Fruit fly (Drosophila melanogaster) whole organism, embryonic: ENCODE results near the gene CG33108.

Experiments used
- Asciz ChIP-seq: fragments of 200-800 bp; sonication (Bioruptor generic); optimal IDR thresholded peaks from 2 replicates; lab custom pipeline; 2017; ENCODE audit warnings: missing biosample characterization, mild to moderate bottlenecking, missing genetic modification characterization, missing genetic modification reagents
- Atf3 ChIP-seq: fragments of 200-800 bp; sonication (Bioruptor generic); optimal IDR thresholded peaks from 3 replicates; lab custom pipeline; 2016; ENCODE audit warnings: missing biosample characterization, missing genetic modification characterization
- B-H2 ChIP-seq: fragments of 200-800 bp; sonication (Bioruptor generic); optimal IDR thresholded peaks from 2 replicates; lab custom pipeline; 2018; ENCODE audit warnings: missing biosample characterization, mild to moderate bottlenecking, missing genetic modification characterization
- CG10321 ChIP-seq: fragments of 200-800 bp; sonication (Bioruptor generic); IDR thresholded peaks from 2 replicates; pipeline ENCODE4 v1.3.6; 2022; ENCODE audit warnings: missing biosample characterization, missing genetic modification characterization
- CG11560 ChIP-seq: fragments of 200-800 bp; sonication (Bioruptor generic); IDR thresholded peaks from 3 replicates; pipeline ENCODE4 v1.3.6; 2022; ENCODE audit warnings: missing biosample characterization, missing genetic modification characterization
- CG12071 ChIP-seq: fragments of 200-800 bp; sonication (Bioruptor generic); optimal IDR thresholded peaks from 3 replicates; lab custom pipeline; 2018; ENCODE audit warnings: missing biosample characterization, mild to moderate bottlenecking, missing genetic modification characterization
- CG13894 ChIP-seq: fragments of 200-800 bp; sonication (Bioruptor generic); optimal IDR thresholded peaks from 3 replicates; lab custom pipeline; 2018; ENCODE audit warnings: missing biosample characterization, mild to moderate bottlenecking, missing genetic modification characterization, moderate library complexity
- CG17912 ChIP-seq: fragments of 200-800 bp; sonication (Bioruptor generic); optimal IDR thresholded peaks from 2 replicates; lab custom pipeline; 2018; ENCODE audit warnings: missing biosample characterization, mild to moderate bottlenecking, missing genetic modification characterization
- CG18262 ChIP-seq: fragments of 200-800 bp; optimal IDR thresholded peaks from 3 replicates; lab custom pipeline; 2019; ENCODE audit warnings: missing biosample characterization, mild to moderate bottlenecking, missing genetic modification characterization, moderate library complexity
- CG1832 ChIP-seq: fragments of 200-800 bp; sonication (Bioruptor generic); optimal IDR thresholded peaks from 2 replicates; lab custom pipeline; 2017; ENCODE audit warnings: missing biosample characterization, mild to moderate bottlenecking, missing genetic modification characterization, inconsistent platforms
- CG30020 ChIP-seq: fragments of 200-800 bp; optimal IDR thresholded peaks from 2 replicates; lab custom pipeline; 2019; ENCODE audit warnings: missing biosample characterization, mild to moderate bottlenecking, missing genetic modification characterization, moderate library complexity
- CG31365 ChIP-seq: fragments of 200-800 bp; sonication (Bioruptor generic); optimal IDR thresholded peaks from 2 replicates; lab custom pipeline; 2018; ENCODE audit warnings: missing biosample characterization, mild to moderate bottlenecking, missing genetic modification characterization
- CG31388 ChIP-seq: fragments of 200-800 bp; sonication (Bioruptor generic); optimal IDR thresholded peaks from 2 replicates; lab custom pipeline; 2016; ENCODE audit warnings: missing biosample characterization, missing genetic modification characterization
- CG32532 ChIP-seq: fragments of 200-800 bp; sonication (Bioruptor generic); IDR thresholded peaks from 2 replicates; pipeline ENCODE4 v1.3.6; 2022; ENCODE audit warnings: missing biosample characterization, missing genetic modification characterization
- CG34376 ChIP-seq: fragments of 200-800 bp; sonication (Bioruptor generic); optimal IDR thresholded peaks from 2 replicates; lab custom pipeline; 2018; ENCODE audit warnings: missing biosample characterization, mild to moderate bottlenecking, missing genetic modification characterization
- CG4328 ChIP-seq: fragments of 200-800 bp; sonication (Bioruptor generic); optimal IDR thresholded peaks from 3 replicates; lab custom pipeline; 2017; ENCODE audit warnings: missing biosample characterization, missing genetic modification reagents, missing genetic modification characterization
- CG6254 ChIP-seq: fragments of 200-800 bp; sonication (Bioruptor generic); optimal IDR thresholded peaks from 3 replicates; lab custom pipeline; 2017; ENCODE audit warnings: mild to moderate bottlenecking, missing biosample characterization, missing genetic modification reagents, missing genetic modification characterization
- CG6654 ChIP-seq: fragments of 200-800 bp; sonication (Bioruptor generic); optimal IDR thresholded peaks from 2 replicates; lab custom pipeline; 2017; ENCODE audit warnings: missing biosample characterization, mild to moderate bottlenecking, missing genetic modification characterization
- CG6791 ChIP-seq: fragments of 200-800 bp; sonication (Bioruptor generic); IDR thresholded peaks from 3 replicates; pipeline ENCODE4 v1.3.6; 2022; ENCODE audit warnings: missing biosample characterization, missing genetic modification characterization; ENCODE audit not compliant: partially characterized antibody
- Dad ChIP-seq: fragments of 200-800 bp; sonication (Bioruptor generic); optimal IDR thresholded peaks from 3 replicates; lab custom pipeline; 2016; ENCODE audit warnings: missing biosample characterization, missing genetic modification characterization
- Dfd ChIP-seq, 2 experiments: fragments of >200 bp; optimal IDR thresholded peaks; 2 replicates each; lab custom pipeline; 2017; ENCODE audit warnings: missing biosample characterization in 2 of 2, missing genetic modification characterization in 2 of 2
- Dp ChIP-seq: fragments of 200-800 bp; sonication (Bioruptor generic); optimal IDR thresholded peaks from 2 replicates; lab custom pipeline; 2018; ENCODE audit warnings: missing biosample characterization, mild to moderate bottlenecking, missing genetic modification characterization, moderate library complexity
- E2f2 ChIP-seq: fragments of 200-800 bp; sonication (Bioruptor generic); IDR thresholded peaks from 2 replicates; pipeline ENCODE4 v1.3.6; 2022; ENCODE audit warnings: missing biosample characterization, missing genetic modification characterization
- Fer3 ChIP-seq: fragments of 200-800 bp; sonication (Bioruptor generic); optimal IDR thresholded peaks from 2 replicates; lab custom pipeline; 2018; ENCODE audit warnings: missing biosample characterization, mild to moderate bottlenecking, missing genetic modification characterization, moderate library complexity
- HLH4C ChIP-seq: fragments of 200-800 bp; sonication (Bioruptor generic); IDR thresholded peaks from 3 replicates; pipeline ENCODE4 v1.3.6; 2022; ENCODE audit warnings: missing biosample characterization, missing genetic modification characterization; ENCODE audit not compliant: partially characterized antibody
- Hr3 ChIP-seq: fragments of 200-800 bp; sonication (Bioruptor generic); optimal IDR thresholded peaks from 3 replicates; lab custom pipeline; 2016; ENCODE audit warnings: missing biosample characterization, missing genetic modification characterization
- Mad ChIP-seq: fragments of 200-800 bp; sonication (Bioruptor generic); optimal IDR thresholded peaks from 2 replicates; lab custom pipeline; 2016; ENCODE audit warnings: missing biosample characterization, missing genetic modification characterization
- Ptx1 ChIP-seq: fragments of 200-800 bp; sonication (Bioruptor generic); IDR thresholded peaks from 2 replicates; pipeline ENCODE4 v1.3.6; 2022; ENCODE audit warnings: missing biosample characterization, missing genetic modification characterization
- Six4 ChIP-seq: fragments of 200-800 bp; sonication (Bioruptor generic); optimal IDR thresholded peaks from 2 replicates; lab custom pipeline; 2016; ENCODE audit warnings: missing biosample characterization, missing genetic modification characterization
- Ssrp ChIP-seq: fragments of 200-800 bp; sonication (Bioruptor generic); optimal IDR thresholded peaks from 2 replicates; lab custom pipeline; 2018; ENCODE audit warnings: missing biosample characterization, mild to moderate bottlenecking, missing genetic modification characterization, moderate library complexity
- Stat92E ChIP-seq, 3 experiments: fragments of >200 bp in 2 of 3; fragments of 200-800 bp in 1 of 3; sonication (Bioruptor generic) in 1 of 3; optimal IDR thresholded peaks; 2 replicates each; lab custom pipeline; 2017 to 2019; ENCODE audit warnings: missing biosample characterization in 3 of 3, missing genetic modification characterization in 3 of 3, mild to moderate bottlenecking in 1 of 3, moderate library complexity in 1 of 3
- TFAM ChIP-seq: fragments of 200-800 bp; sonication (Bioruptor generic); optimal IDR thresholded peaks from 2 replicates; lab custom pipeline; 2017; ENCODE audit warnings: missing biosample characterization, missing genetic modification characterization, inconsistent platforms
- Xrp1 ChIP-seq: fragments of 200-800 bp; sonication (Bioruptor generic); IDR thresholded peaks from 2 replicates; pipeline ENCODE4 v1.3.6; 2022; ENCODE audit warnings: missing biosample characterization, missing genetic modification characterization
- abd-A ChIP-seq: fragments of 200-800 bp; sonication (Bioruptor generic); optimal IDR thresholded peaks from 3 replicates; lab custom pipeline; 2019; ENCODE audit warnings: missing biosample characterization, mild to moderate bottlenecking, missing genetic modification characterization, moderate library complexity
- bowl ChIP-seq: fragments of 200-800 bp; sonication (Bioruptor generic); IDR thresholded peaks from 2 replicates; pipeline ENCODE4 v1.3.6; 2022; ENCODE audit warnings: missing biosample characterization, missing genetic modification characterization
- br ChIP-seq: fragments of >200 bp; optimal IDR thresholded peaks from 2 replicates; lab custom pipeline; 2017
- chif ChIP-seq, 2 experiments: fragments of 200-800 bp; sonication (Bioruptor generic); optimal IDR thresholded peaks; 3 replicates each; lab custom pipeline; 2016; ENCODE audit warnings: missing biosample characterization in 2 of 2, missing genetic modification characterization in 2 of 2
- corto ChIP-seq: fragments of 200-800 bp; sonication (Bioruptor generic); optimal IDR thresholded peaks from 2 replicates; lab custom pipeline; 2016; ENCODE audit warnings: missing biosample characterization, mild to moderate bottlenecking, missing genetic modification characterization, moderate library complexity
- dan ChIP-seq: fragments of 200-800 bp; sonication (Bioruptor generic); IDR thresholded peaks from 2 replicates; pipeline ENCODE4 v1.3.6; 2022; ENCODE audit warnings: missing biosample characterization, missing genetic modification characterization
- dati ChIP-seq: fragments of 200-800 bp; sonication (Bioruptor generic); IDR thresholded peaks from 2 replicates; pipeline ENCODE4 v1.3.6; 2022; ENCODE audit warnings: missing biosample characterization, missing genetic modification characterization
- grau ChIP-seq: fragments of 200-800 bp; optimal IDR thresholded peaks from 3 replicates; lab custom pipeline; 2019; ENCODE audit warnings: missing biosample characterization, mild to moderate bottlenecking, missing genetic modification characterization, moderate library complexity
- ind ChIP-seq: fragments of 200-800 bp; sonication (Bioruptor generic); optimal IDR thresholded peaks from 3 replicates; lab custom pipeline; 2016; ENCODE audit warnings: missing biosample characterization, missing genetic modification characterization
- nmo ChIP-seq: fragments of 200-800 bp; sonication (Bioruptor generic); optimal IDR thresholded peaks from 2 replicates; lab custom pipeline; 2018; ENCODE audit warnings: missing biosample characterization, mild to moderate bottlenecking, missing genetic modification characterization, moderate library complexity
- prd ChIP-seq, 3 experiments: fragments of >200 bp in 2 of 3; fragments of 200-800 bp in 1 of 3; sonication (Bioruptor generic) in 1 of 3; optimal IDR thresholded peaks in 2 of 3; IDR thresholded peaks in 1 of 3; 2 replicates in 2 of 3; 3 replicates in 1 of 3; pipeline versions ENCODE4 v1.3.6 to Lab custom; 2017 to 2022; ENCODE audit warnings: missing biosample characterization in 1 of 3, missing genetic modification characterization in 1 of 3
- sd ChIP-seq: fragments of 200-800 bp; sonication (Bioruptor generic); optimal IDR thresholded peaks from 3 replicates; lab custom pipeline; 2018; ENCODE audit warnings: missing biosample characterization, mild to moderate bottlenecking, missing genetic modification characterization, moderate library complexity
- tll ChIP-seq, 2 experiments: fragments of 200-800 bp in 1 of 2; fragments of >200 bp in 1 of 2; sonication (Bioruptor generic) in 1 of 2; optimal IDR thresholded peaks; 2 replicates each; lab custom pipeline; 2017 to 2019; ENCODE audit warnings: missing biosample characterization in 2 of 2, missing genetic modification characterization in 2 of 2, mild to moderate bottlenecking in 1 of 2, moderate library complexity in 1 of 2
- tup ChIP-seq: fragments of 200-800 bp; sonication (Bioruptor generic); optimal IDR thresholded peaks from 2 replicates; lab custom pipeline; 2016; ENCODE audit warnings: missing biosample characterization, mild to moderate bottlenecking, missing genetic modification characterization, moderate library complexity
- unpg ChIP-seq: fragments of 200-800 bp; sonication (Bioruptor generic); optimal IDR thresholded peaks from 3 replicates; lab custom pipeline; 2018; ENCODE audit warnings: missing biosample characterization, mild to moderate bottlenecking, missing genetic modification characterization, moderate library complexity

The CG33108 gene

dm6 chr3R:23958091-23958838 lies 37.2 kb upstream of the CG33108 start, which contains the start of the genes GluProRS and AP-1sigma:
Gene GluProRS, minus strand, starts transcription at chr3R:23958391.
Gene AP-1sigma, plus strand, starts transcription at chr3R:23958651.
- TF ChIP-seq Dad (GFP tag; lab: Kevin White, UChicago): peak; percentile 86
- TF ChIP-seq CG11560 (tag; lab: Robert Waterston, UW): peak; percentile 87
- TF ChIP-seq CG18262 (tag; lab: Kevin White, UChicago): peak; percentile 87
- peak; percentile 78 for TF ChIP-seq Atf3 (GFP tag; lab: Kevin White, UChicago)
- TF ChIP-seq unpg (GFP tag; lab: Kevin White, UChicago): peak; percentile 90
- TF ChIP-seq corto (GFP tag; lab: Kevin White, UChicago): peak; percentile 79
- peak; percentile 82 for TF ChIP-seq tup (GFP tag; lab: Kevin White, UChicago)
- peak; percentile 14 for TF ChIP-seq Dp (GFP tag; lab: Kevin White, UChicago)
- TF ChIP-seq nmo: peak; percentile 93
- TF ChIP-seq Six4 (GFP tag; lab: Kevin White, UChicago): peak; percentile 87
- peak; percentile 74 for TF ChIP-seq CG30020
- TF ChIP-seq Fer3: peak; percentile 89
- TF ChIP-seq CG34376: peak; percentile 67
- peak; percentile 85 for TF ChIP-seq CG4328 (GFP tag; lab: Kevin White, UChicago)
- TF ChIP-seq TFAM: no peak
- no peak for TF ChIP-seq br (lab: Kevin White, UChicago)
- no peak for TF ChIP-seq prd (optimal IDR thresholded peaks at IDR 0.05; lab: Kevin White, UChicago)
- peak; percentile 98 for TF ChIP-seq prd (GFP tag; IDR thresholded peaks at IDR 0.05; lab: Robert Waterston, UW)
- peak; percentile 59 for TF ChIP-seq CG10321
- TF ChIP-seq CG32532: peak; percentile 95
- TF ChIP-seq sd: no peak
- peak; percentile 68 for TF ChIP-seq Asciz (GFP tag; lab: Kevin White, UChicago)
- peak; percentile 82 for TF ChIP-seq CG31388 (GFP tag; lab: Kevin White, UChicago)
- no peak for TF ChIP-seq CG13894
- peak; percentile 99 for TF ChIP-seq Ptx1
- peak; percentile 84 for TF ChIP-seq dati (GFP tag; lab: Robert Waterston, UW)
- TF ChIP-seq Dfd (GFP tag; optimal IDR thresholded peaks at IDR 0.05; lab: Kevin White, UChicago): no peak
- TF ChIP-seq dan (GFP tag; lab: Robert Waterston, UW): peak; percentile 93
- TF ChIP-seq CG31365 (tag; lab: Kevin White, UChicago): peak; percentile 32
- TF ChIP-seq E2f2 (GFP tag; lab: Robert Waterston, UW): peak; percentile 69
- TF ChIP-seq chif (GFP tag; optimal IDR thresholded peaks at IDR 0.05; lab: Kevin White, UChicago): peak; percentile 73 to 88
- TF ChIP-seq bowl: peak; percentile 67
- TF ChIP-seq tll (GFP tag; optimal IDR thresholded peaks at IDR 0.05; lab: Kevin White, UChicago): peak; percentile 21 to 76
- peak; percentile 39 for TF ChIP-seq CG17912 (GFP tag; lab: Kevin White, UChicago)
- TF ChIP-seq CG6254 (GFP tag; lab: Kevin White, UChicago): peak; percentile 66
- peak; percentile 87 for TF ChIP-seq Ssrp (tag; lab: Kevin White, UChicago)
- peak; percentile 86 for TF ChIP-seq B-H2
- peak; percentile 90 for TF ChIP-seq CG6791 (GFP tag; lab: Robert Waterston, UW)
- peak; percentile 90 for TF ChIP-seq HLH4C (GFP tag; lab: Robert Waterston, UW)
- TF ChIP-seq CG12071: peak; percentile 66
- no peak for TF ChIP-seq abd-A (tag; lab: Kevin White, UChicago)
- peak; percentile 96 for TF ChIP-seq grau (tag; lab: Kevin White, UChicago)
- TF ChIP-seq ind (GFP tag; lab: Kevin White, UChicago): peak; percentile 94
- peak in 1 of 3 experiments; percentile 67 for TF ChIP-seq Stat92E (GFP tag; optimal IDR thresholded peaks at IDR 0.05; lab: Kevin White, UChicago)
- no peak for TF ChIP-seq CG1832 (GFP tag; lab: Kevin White, UChicago)
- TF ChIP-seq Hr3 (GFP tag; lab: Kevin White, UChicago): peak; percentile 93
- peak; percentile 91 for TF ChIP-seq Mad (GFP tag; lab: Kevin White, UChicago)
- TF ChIP-seq Xrp1 (GFP tag; lab: Robert Waterston, UW): peak; percentile 96
- peak; percentile 42 for TF ChIP-seq CG6654 (GFP tag; lab: Kevin White, UChicago)
